Worm (Caenorhabditis elegans): ENCODE measurements around the gene magu-4.

DNA sequence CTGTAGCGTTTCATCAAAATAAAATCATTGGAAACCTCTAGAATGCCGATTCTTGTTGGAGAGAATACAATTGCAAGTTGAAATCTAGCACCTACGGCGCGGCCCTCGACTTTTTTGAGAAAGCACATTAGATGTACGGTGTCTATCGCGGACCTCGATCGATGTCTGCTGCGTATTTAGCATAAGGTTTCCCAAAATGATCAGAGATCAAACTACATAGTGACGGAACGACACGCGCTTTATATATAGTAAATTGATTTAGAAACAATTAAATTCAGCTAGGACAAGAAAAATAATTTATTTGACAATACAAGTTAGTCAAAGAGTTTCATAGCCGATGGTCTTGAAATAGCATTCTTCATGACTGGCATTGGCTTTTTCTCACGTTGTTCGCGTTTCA, 16.6 kb downstream of the magu-4 start:
- TF ChIP-seq nhr-76 (tag; optimal IDR thresholded peaks at IDR 0.05) (no peak), lsy-12 (tag; optimal IDR thresholded peaks at IDR 0.05) (no peak), ZK546.5 (tag; optimal IDR thresholded peaks at IDR 0.05) (no peak), zag-1 (tag; optimal IDR thresholded peaks at IDR 0.05) (no peak), unc-39 (tag; optimal IDR thresholded peaks at IDR 0.05) (no peak), tbx-2 (tag; optimal IDR thresholded peaks at IDR 0.05) (no peak)
